Worm (Caenorhabditis elegans): ENCODE measurements around the gene T05A8.1.
"Not testable (repeated sequence)": the region's sequence is repeated elsewhere in the genome, so short reads cannot be mapped to it uniquely, and the experiment has no call there.

T05A8.1 gene

ce11 chrII:2677534-2678168, 32.2 kb downstream of the T05A8.1 start, which contains the start of gene F22E5.17 (continued):
- TF ChIP-seq Y53G8AR.9 (GFP tag; conservative IDR thresholded peaks at IDR 0.05), result no peak
- no peak for TF ChIP-seq ztf-26 (tag; optimal IDR thresholded peaks at IDR 0.05)
- TF ChIP-seq K11D2.4 (GFP tag; IDR thresholded peaks at IDR 0.05), result no peak
- no peak for TF ChIP-seq hmg-1.2 (GFP tag; IDR thresholded peaks at IDR 0.05)
- TF ChIP-seq fkh-3 (tag; optimal IDR thresholded peaks at IDR 0.05), result no peak
- no peak for TF ChIP-seq unc-130 (GFP tag; optimal IDR thresholded peaks at IDR 0.05)
- no peak for TF ChIP-seq attf-5 (GFP tag; optimal IDR thresholded peaks at IDR 0.05)
- TF ChIP-seq B0261.1 (tag; optimal IDR thresholded peaks at IDR 0.05), result no peak
- TF ChIP-seq ztf-28 (GFP tag; IDR thresholded peaks at IDR 0.05), result no peak
- TF ChIP-seq rcor-1 (GFP tag; IDR thresholded peaks at IDR 0.05), result no peak
- TF ChIP-seq F33H1.4 (GFP tag; IDR thresholded peaks at IDR 0.05), result no peak
- TF ChIP-seq pbrm-1 (GFP tag; IDR thresholded peaks at IDR 0.05), result no peak
- no peak for TF ChIP-seq let-607 (tag; optimal IDR thresholded peaks at IDR 0.05)
- no peak for TF ChIP-seq mes-4 (tag; optimal IDR thresholded peaks at IDR 0.05)
- peak; percentile 84 for TF ChIP-seq nhr-80 (tag; optimal IDR thresholded peaks at IDR 0.05)
- no peak for TF ChIP-seq ets-4 (GFP tag; optimal IDR thresholded peaks at IDR 0.05)
- no peak for TF ChIP-seq F37B4.10 (GFP tag; IDR thresholded peaks at IDR 0.05)
- TF ChIP-seq rpc-1 (optimal IDR thresholded peaks at IDR 0.05), result no peak
- no peak for TF ChIP-seq rpc-1 (tag; optimal IDR thresholded peaks at IDR 0.05)
- no peak for TF ChIP-seq nhr-179 (tag; optimal IDR thresholded peaks at IDR 0.05)
- no peak for TF ChIP-seq lir-1 (GFP tag; conservative IDR thresholded peaks at IDR 0.05)
- no peak for TF ChIP-seq snpc-4 (GFP tag; optimal IDR thresholded peaks at IDR 0.05)
- peak in 1 of 4 experiments; percentile 36 for TF ChIP-seq snpc-4 (tag; optimal IDR thresholded peaks at IDR 0.05)
- TF ChIP-seq sptf-2 (GFP tag; optimal IDR thresholded peaks at IDR 0.05), result no peak
- TF ChIP-seq aptf-2 (GFP tag; conservative IDR thresholded peaks at IDR 0.05), result peak; percentile 77
- TF ChIP-seq akir-1 (GFP tag; optimal IDR thresholded peaks at IDR 0.05), result no peak
- TF ChIP-seq ekl-4 (GFP tag; IDR thresholded peaks at IDR 0.05), result 0 out of 2 replicates have a peak, but pooled peaks have one; percentile 10
- TF ChIP-seq sea-2 (GFP tag; IDR thresholded peaks at IDR 0.05), result no peak
- 0 out of 2 replicates have a peak, but pooled peaks have one; percentile 17 for TF ChIP-seq dox-1 (GFP tag; IDR thresholded peaks at IDR 0.05)
- TF ChIP-seq madf-8 (GFP tag; conservative IDR thresholded peaks at IDR 0.05), result peak; percentile 62
- TF ChIP-seq madf-10 (tag; optimal IDR thresholded peaks at IDR 0.05), result no peak
- no peak for TF ChIP-seq athp-1 (tag; optimal IDR thresholded peaks at IDR 0.05)
- TF ChIP-seq madf-6 (GFP tag; IDR thresholded peaks at IDR 0.05), result peak; percentile 74

- TF ChIP-seq B0261.1 (tag; optimal IDR thresholded peaks at IDR 0.05); lin-35 (GFP tag; optimal IDR thresholded peaks at IDR 0.05); ztf-18 (tag; optimal IDR thresholded peaks at IDR 0.05): not testable (repeated sequence)
These were observed 36.3 kb downstream of the T05A8.1 start, which contains the start of the genes F22E5.20 and F22E5.1 for ce11 chrII:2673534-2673933. TSS of gene F22E5.20 (minus strand) at chrII:2673634. TSS of gene F22E5.1 (plus strand) at chrII:2673775.

ce11 chrII:2672320-2672719, 37.5 kb downstream of the T05A8.1 start, which contains the start of gene sri-57:
TSS of gene sri-57 (minus strand) at chrII:2672420.
- not testable (repeated sequence) for TF ChIP-seq attf-5 (GFP tag; optimal IDR thresholded peaks at IDR 0.05); madf-3 (GFP tag; IDR thresholded peaks at IDR 0.05); pha-4 (tag; optimal IDR thresholded peaks at IDR 0.05)
